Worm (Caenorhabditis elegans): Measurements from ENCODE around the gene sym-2.

Gene sym-2

DNA sequence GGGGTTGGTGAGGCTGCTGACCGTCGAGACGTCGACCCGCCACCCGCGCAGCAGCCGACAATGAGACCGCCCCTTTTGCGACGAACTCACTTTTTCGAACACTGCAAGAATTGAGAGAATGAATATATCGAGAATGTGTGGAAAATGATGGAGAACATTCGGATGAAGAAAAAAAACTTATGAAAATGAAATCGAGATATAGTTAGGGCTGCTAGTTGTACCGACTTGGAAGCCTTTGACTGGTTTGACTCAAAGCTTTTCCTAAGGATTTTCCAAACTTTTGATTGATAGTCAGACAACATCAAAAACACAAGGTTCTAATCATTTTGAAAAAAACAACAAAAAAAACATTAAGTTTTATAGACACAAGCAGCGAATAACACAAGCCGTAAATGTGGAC is at the start of gene sym-2:
Gene sym-2, minus strand, starts transcription at position 101 of the 400 bp plus-strand sequence.
- TF ChIP-seq ceh-39 (tag; optimal IDR thresholded peaks at IDR 0.05) (no peak), lsy-2 (tag; optimal IDR thresholded peaks at IDR 0.05) (no peak), cnd-1 (tag; optimal IDR thresholded peaks at IDR 0.05) (no peak), tbx-8 (GFP tag; optimal IDR thresholded peaks at IDR 0.05) (no peak), mls-2 (tag; optimal IDR thresholded peaks at IDR 0.05) (no peak), lin-32 (GFP tag; optimal IDR thresholded peaks at IDR 0.05) (no peak), elt-3 (tag; optimal IDR thresholded peaks at IDR 0.05) (no peak), unc-39 (tag; optimal IDR thresholded peaks at IDR 0.05) (no peak), bed-3 (GFP tag; optimal IDR thresholded peaks at IDR 0.05) (no peak), nhr-76 (tag; optimal IDR thresholded peaks at IDR 0.05) (no peak), mep-1 (tag; optimal IDR thresholded peaks at IDR 0.05) (no peak), sptf-1 (tag; optimal IDR thresholded peaks at IDR 0.05) (no peak), ceh-83 (GFP tag; optimal IDR thresholded peaks at IDR 0.05) (no peak), blmp-1 (tag; optimal IDR thresholded peaks at IDR 0.05) (no peak)

DNA sequence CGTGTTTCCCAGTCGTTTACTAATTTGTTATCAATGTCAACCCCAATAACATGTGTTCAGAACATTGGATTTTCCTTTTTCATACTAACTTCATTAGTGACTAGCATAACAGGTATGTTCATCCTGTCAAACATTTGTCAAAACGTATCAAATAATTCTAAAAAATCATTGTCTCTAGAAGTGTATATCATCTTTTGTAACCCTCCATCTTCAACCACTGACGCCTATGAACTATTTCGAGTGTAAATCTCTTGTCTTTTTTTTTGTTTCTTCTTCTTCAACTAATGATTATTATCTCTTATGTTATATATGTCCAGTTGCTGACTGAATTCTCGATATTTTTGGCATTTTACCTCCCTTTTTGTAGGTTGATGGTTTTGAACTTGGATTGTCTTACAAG is 49.4 kb upstream of the sym-2 start:
- no peak for TF ChIP-seq ceh-43 (GFP tag; optimal IDR thresholded peaks at IDR 0.05)
- TF ChIP-seq unc-62 (GFP tag; optimal IDR thresholded peaks at IDR 0.05) = no peak
- no peak for TF ChIP-seq ceh-83 (GFP tag; optimal IDR thresholded peaks at IDR 0.05)
- no peak for TF ChIP-seq tbx-8 (GFP tag; optimal IDR thresholded peaks at IDR 0.05)
- no peak for TF ChIP-seq elt-3 (tag; optimal IDR thresholded peaks at IDR 0.05)
- TF ChIP-seq nhr-2 (tag; optimal IDR thresholded peaks at IDR 0.05) = no peak
- no peak for TF ChIP-seq ham-2 (GFP tag; optimal IDR thresholded peaks at IDR 0.05)
- TF ChIP-seq mab-5 (tag; optimal IDR thresholded peaks at IDR 0.05) = no peak
- TF ChIP-seq lin-13 (tag; optimal IDR thresholded peaks at IDR 0.05) = no peak

DNA sequence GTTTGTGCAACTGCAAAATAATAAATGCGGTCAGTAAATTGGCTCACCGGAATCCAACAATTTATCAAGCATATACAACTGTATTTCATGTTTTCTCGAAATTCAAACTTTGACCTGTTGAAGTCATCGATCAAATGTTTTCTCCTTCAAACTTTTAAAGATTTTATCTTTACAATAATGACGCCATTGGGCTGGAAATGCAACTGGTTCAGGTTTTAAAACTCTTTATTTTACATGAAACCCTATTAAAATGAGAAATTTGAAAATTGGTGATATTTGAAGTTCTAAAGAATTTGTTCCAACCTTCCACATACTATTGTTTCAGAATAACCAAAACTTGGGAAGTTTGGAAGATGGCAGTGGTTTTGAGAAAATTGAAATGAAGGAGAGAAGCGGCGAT is 48.7 kb upstream of the sym-2 start:
- TF ChIP-seq unc-120 (tag; optimal IDR thresholded peaks at IDR 0.05; ENCODE audit: poor library complexity, severe bottlenecking) = no peak
- TF ChIP-seq ham-2 (GFP tag; optimal IDR thresholded peaks at IDR 0.05) = no peak
- TF ChIP-seq drap-1 (GFP tag; optimal IDR thresholded peaks at IDR 0.05) = no peak
- no peak for TF ChIP-seq nhr-76 (tag; optimal IDR thresholded peaks at IDR 0.05)
- TF ChIP-seq ces-1 (GFP tag; optimal IDR thresholded peaks at IDR 0.05) = no peak
- no peak for TF ChIP-seq sem-2 (GFP tag; optimal IDR thresholded peaks at IDR 0.05)
- TF ChIP-seq bed-3 (GFP tag; optimal IDR thresholded peaks at IDR 0.05) = no peak

DNA sequence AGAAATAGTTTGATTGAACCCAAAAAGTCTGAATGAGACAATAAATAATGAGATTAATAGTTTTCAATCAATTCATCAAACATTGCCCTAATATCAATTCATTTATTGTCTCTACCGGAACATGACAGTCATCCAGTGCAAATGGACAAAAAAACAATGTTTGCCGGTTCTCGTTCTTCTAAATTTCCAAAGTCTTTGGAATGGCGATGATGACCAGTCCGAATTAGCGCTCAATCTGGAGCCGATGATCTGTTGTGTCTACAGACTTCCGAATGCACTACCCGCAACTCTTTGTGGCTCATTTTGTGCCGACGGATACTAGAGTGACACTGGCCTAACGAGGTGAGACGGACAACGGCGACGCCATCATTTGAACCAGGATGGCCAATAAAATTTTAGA is 48.0 kb upstream of the sym-2 start, which contains the start of gene T26C5.3:
Gene T26C5.3, plus strand, starts transcription at position 301 of the 400 bp plus-strand sequence.
- TF ChIP-seq nhr-237 (tag; optimal IDR thresholded peaks at IDR 0.05) (no peak), unc-39 (tag; optimal IDR thresholded peaks at IDR 0.05) (no peak), tbx-8 (GFP tag; optimal IDR thresholded peaks at IDR 0.05) (no peak), ham-2 (GFP tag; optimal IDR thresholded peaks at IDR 0.05) (no peak)

DNA sequence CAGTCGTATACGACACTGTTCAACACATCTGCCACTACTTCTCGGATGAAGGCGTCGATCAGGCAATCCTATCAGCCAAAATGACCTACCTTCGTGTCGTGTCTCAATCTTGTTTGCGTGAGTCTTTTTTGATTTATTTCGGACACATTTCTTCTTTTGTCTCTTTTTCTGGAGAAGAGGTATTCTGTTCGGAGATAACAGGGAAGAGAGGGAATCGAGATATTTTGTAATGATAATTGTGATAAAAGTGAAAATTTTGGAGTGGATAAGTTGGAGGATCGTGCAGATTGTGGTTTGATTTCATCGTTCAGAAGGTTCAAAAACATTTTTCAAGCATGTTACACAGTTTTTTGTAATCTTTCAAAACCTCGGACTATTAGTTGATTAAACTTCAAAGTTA is 45.5 kb upstream of the sym-2 start:
- no peak for TF ChIP-seq nhr-76 (tag; optimal IDR thresholded peaks at IDR 0.05)
- no peak for TF ChIP-seq tbx-8 (GFP tag; optimal IDR thresholded peaks at IDR 0.05)
- no peak for TF ChIP-seq nhr-28 (tag; optimal IDR thresholded peaks at IDR 0.05)
- no peak for TF ChIP-seq ham-2 (GFP tag; optimal IDR thresholded peaks at IDR 0.05)
- no peak for TF ChIP-seq lin-13 (tag; optimal IDR thresholded peaks at IDR 0.05)
- no peak for TF ChIP-seq sptf-1 (tag; optimal IDR thresholded peaks at IDR 0.05)
- no peak for TF ChIP-seq bed-3 (GFP tag; optimal IDR thresholded peaks at IDR 0.05)
- no peak for TF ChIP-seq ztf-11 (tag; optimal IDR thresholded peaks at IDR 0.05)
- TF ChIP-seq cnd-1 (tag; optimal IDR thresholded peaks at IDR 0.05) = no peak
- TF ChIP-seq mls-2 (tag; optimal IDR thresholded peaks at IDR 0.05) = no peak

DNA sequence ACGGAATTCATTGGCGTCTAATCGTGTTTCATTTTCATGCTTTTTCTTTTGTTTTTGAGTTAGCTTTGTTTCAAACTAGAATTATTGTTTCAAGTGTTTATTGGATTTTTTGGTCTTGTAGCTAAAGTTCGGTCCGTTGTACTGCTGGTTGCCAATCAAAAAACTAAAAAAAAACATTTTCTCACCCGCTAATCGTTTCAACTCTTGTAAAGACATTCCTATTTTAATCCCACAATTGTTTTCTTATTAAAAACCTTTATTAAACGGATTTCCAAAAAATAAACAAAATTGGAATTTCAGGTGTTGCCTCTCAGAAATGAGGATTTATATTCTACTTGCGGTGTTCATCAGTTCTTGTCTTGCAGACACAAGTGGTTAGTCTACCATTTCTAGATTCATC is 44.6 kb upstream of the sym-2 start, which contains the start of gene T26C5.2:
Gene T26C5.2, plus strand, starts transcription at position 301 of the 400 bp plus-strand sequence.
- no peak for TF ChIP-seq snpc-4 (tag; optimal IDR thresholded peaks at IDR 0.05)
- no peak for TF ChIP-seq ztf-11 (tag; optimal IDR thresholded peaks at IDR 0.05)
- TF ChIP-seq mls-2 (tag; optimal IDR thresholded peaks at IDR 0.05) = no peak
- TF ChIP-seq lin-32 (GFP tag; optimal IDR thresholded peaks at IDR 0.05) = no peak
- no peak for TF ChIP-seq nhr-12 (tag; optimal IDR thresholded peaks at IDR 0.05)
- no peak for TF ChIP-seq elt-3 (tag; optimal IDR thresholded peaks at IDR 0.05)
- no peak for TF ChIP-seq mab-5 (tag; optimal IDR thresholded peaks at IDR 0.05)
- no peak for TF ChIP-seq ceh-43 (GFP tag; optimal IDR thresholded peaks at IDR 0.05)
- no peak for TF ChIP-seq lsy-2 (tag; optimal IDR thresholded peaks at IDR 0.05)
- no peak for TF ChIP-seq nhr-76 (tag; optimal IDR thresholded peaks at IDR 0.05)
- TF ChIP-seq ham-2 (GFP tag; optimal IDR thresholded peaks at IDR 0.05) = no peak
- no peak for TF ChIP-seq blmp-1 (tag; optimal IDR thresholded peaks at IDR 0.05)
- TF ChIP-seq ceh-39 (tag; optimal IDR thresholded peaks at IDR 0.05) = no peak
- TF ChIP-seq hlh-1 (tag; optimal IDR thresholded peaks at IDR 0.05) = no peak

Measured in whole organism, mixed stage, embryonic.